Fruit fly (Drosophila melanogaster): ENCODE data around the gene qless.

The qless gene

DNA sequence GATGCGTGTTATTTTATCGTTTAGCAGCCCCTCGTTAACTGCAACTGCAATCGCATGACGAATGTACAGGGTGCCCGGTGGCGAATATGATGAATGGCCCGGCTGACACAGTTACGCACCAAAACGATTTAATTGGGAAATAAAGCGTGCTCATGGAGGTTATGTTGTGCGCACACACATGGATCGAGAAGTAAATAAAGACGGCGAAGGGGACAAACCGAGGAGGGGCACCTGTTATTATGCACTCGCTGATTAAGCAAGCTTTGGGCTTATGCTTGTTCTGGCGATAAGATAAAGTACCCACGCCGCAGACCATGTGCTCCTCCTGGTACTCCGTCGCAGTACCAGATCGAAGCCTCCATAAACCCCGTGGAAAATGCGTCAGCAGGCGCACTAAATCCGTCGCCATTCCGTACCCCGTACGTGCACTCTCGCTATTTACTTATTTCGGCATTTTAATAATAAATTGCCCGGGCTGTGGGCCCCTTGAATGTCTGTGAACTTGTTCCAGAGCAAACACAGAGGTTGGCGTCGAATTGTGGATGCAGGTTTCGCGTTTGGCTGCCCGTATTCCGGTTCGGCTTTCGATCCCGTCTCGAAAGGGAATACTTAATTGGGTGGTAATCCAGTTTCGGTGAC lies 27.2 kb downstream of the qless start:
- TF ChIP-seq CG6792 (GFP tag; optimal IDR thresholded peaks at IDR 0.05) (peak; percentile 81), dsx (GFP tag; optimal IDR thresholded peaks at IDR 0.05; ENCODE audit: poor library complexity, severe bottlenecking) (no peak), CG31627 (GFP tag; optimal IDR thresholded peaks at IDR 0.05) (peak; percentile 73), Met (GFP tag; optimal IDR thresholded peaks at IDR 0.05) (peak; percentile 85), Lpt (GFP tag; optimal IDR thresholded peaks at IDR 0.05) (peak; percentile 40), lz (GFP tag; optimal IDR thresholded peaks at IDR 0.05) (peak; percentile 80), esn (GFP tag; optimal IDR thresholded peaks at IDR 0.05) (peak; percentile 83), CG32006 (GFP tag; optimal IDR thresholded peaks at IDR 0.05) (no peak), Eip93F (GFP tag; optimal IDR thresholded peaks at IDR 0.05) (peak; percentile 68), cyc (GFP tag; optimal IDR thresholded peaks at IDR 0.05) (peak; percentile 59), OdsH (GFP tag; optimal IDR thresholded peaks at IDR 0.05) (no peak), CG15336 (GFP tag; IDR thresholded peaks at IDR 0.05) (peak; percentile 70), CG6163 (GFP tag; IDR thresholded peaks at IDR 0.05) (peak; percentile 69; the same call in 2 of the 3 replicates), CG8319 (GFP tag; optimal IDR thresholded peaks at IDR 0.05) (peak; percentile 52), CG11294 (GFP tag; IDR thresholded peaks at IDR 0.05) (no peak; the same call in 1 of the 2 replicates), Ets96B (tag; optimal IDR thresholded peaks at IDR 0.05) (no peak), Smox (GFP tag; optimal IDR thresholded peaks at IDR 0.05) (peak; percentile 77), vri (GFP tag; optimal IDR thresholded peaks at IDR 0.05) (peak; percentile 94), CG3032 (tag; optimal IDR thresholded peaks at IDR 0.05) (no peak), Ets21C (GFP tag; optimal IDR thresholded peaks at IDR 0.05) (peak; percentile 58), svp (GFP tag) (peak; percentile 91), Sox102F (GFP tag; optimal IDR thresholded peaks at IDR 0.05) (peak; percentile 86), eg (GFP tag; IDR thresholded peaks at IDR 0.05) (peak; percentile 73; the same call in 2 of the 3 replicates), CG11762 (GFP tag; optimal IDR thresholded peaks at IDR 0.05; ENCODE audit: insufficient read depth) (peak; percentile 44), topi (GFP tag; optimal IDR thresholded peaks at IDR 0.05) (peak; percentile 72), Gug (GFP tag; IDR thresholded peaks at IDR 0.05) (0 out of 2 replicates have a peak, but pooled peaks have one; percentile 25), CG10631 (GFP tag; optimal IDR thresholded peaks at IDR 0.05) (peak; percentile 25), CG7368 (GFP tag; optimal IDR thresholded peaks at IDR 0.05) (peak; percentile 60), CG8632 (GFP tag; optimal IDR thresholded peaks at IDR 0.05) (peak; percentile 67), Blimp-1 (GFP tag; optimal IDR thresholded peaks at IDR 0.05) (peak; percentile 24), dac (GFP tag; optimal IDR thresholded peaks at IDR 0.05) (no peak), CG34406 (GFP tag; optimal IDR thresholded peaks at IDR 0.05) (peak; percentile 84), fkh (GFP tag; optimal IDR thresholded peaks at IDR 0.05) (no peak), achi (GFP tag; optimal IDR thresholded peaks at IDR 0.05) (no peak), Eip78C (GFP tag) (peak; percentile 89), fd59A (GFP tag; optimal IDR thresholded peaks at IDR 0.05) (peak; percentile 8), Hr39 (GFP tag; optimal IDR thresholded peaks at IDR 0.05) (peak; percentile 68), CG8119 (GFP tag; IDR thresholded peaks at IDR 0.05) (peak; percentile 67; the same call in 2 of the 3 replicates), CG11902 (GFP tag; optimal IDR thresholded peaks at IDR 0.05) (peak; percentile 28), Eip75B (GFP tag; optimal IDR thresholded peaks at IDR 0.05) (peak; percentile 80), CG6854 (GFP tag; optimal IDR thresholded peaks at IDR 0.05) (peak; percentile 39), fd85E (GFP tag; optimal IDR thresholded peaks at IDR 0.05) (peak; percentile 7), Sox15 (GFP tag; optimal IDR thresholded peaks at IDR 0.05) (peak; percentile 50), CG9139 (GFP tag; optimal IDR thresholded peaks at IDR 0.05) (no peak), Hr4 (GFP tag; optimal IDR thresholded peaks at IDR 0.05) (peak; percentile 45), acj6 (GFP tag; optimal IDR thresholded peaks at IDR 0.05) (peak; percentile 55), ss (GFP tag; optimal IDR thresholded peaks at IDR 0.05) (no peak)
